Worm (Caenorhabditis elegans) whole organism, L4/young adult: ENCODE data around the gene srx-131.

Experiments used
- W03F9.2 ChIP-seq: fragments of 150-350 bp; optimal IDR thresholded peaks from 2 replicates; lab custom pipeline; 2014; ENCODE audit warnings: missing biosample characterization, missing genetic modification characterization
- dao-5 ChIP-seq: sonication (generic microtip); optimal IDR thresholded peaks from 2 replicates; lab custom pipeline; 2016; ENCODE audit warnings: missing genotype, missing genetic modification characterization, moderate library complexity, missing compliant biosample characterization

- no peak for TF ChIP-seq W03F9.2 (tag; lab: Kevin White, UChicago)
- no peak for TF ChIP-seq dao-5 (tag; lab: Kevin White, UChicago)
These were observed 35.4 kb downstream of the srx-131 start, which contains the start of gene T22G5.3 for ce11 chrV:13880607-13881006.
